Worm (Caenorhabditis elegans) whole organism, young adult: ENCODE results near the gene unc-22.

Source experiments
- F33H1.4 ChIP-seq: fragments of 200-800 bp; sonication (Bioruptor generic); IDR thresholded peaks from 2 replicates; pipeline ENCODE4 v1.3.6; 2022; ENCODE audit warnings: missing genetic modification reagents, missing genetic modification characterization, missing compliant biosample characterization
- F57A8.1 ChIP-seq: fragments of 200-800 bp; sonication (Bioruptor generic); optimal IDR thresholded peaks from 2 replicates; lab custom pipeline; 2018; ENCODE audit warnings: mild to moderate bottlenecking, missing genetic modification characterization, moderate library complexity, missing compliant biosample characterization
- F57C9.4 ChIP-seq: sonication (generic microtip); optimal IDR thresholded peaks from 2 replicates; lab custom pipeline; 2017; ENCODE audit warnings: mild to moderate bottlenecking, missing genetic modification characterization, missing compliant biosample characterization
- T26A5.8 ChIP-seq: sonication (generic microtip); optimal IDR thresholded peaks from 2 replicates; lab custom pipeline; 2016; ENCODE audit warnings: missing genetic modification characterization, missing compliant biosample characterization
- Y53F4B.3 ChIP-seq: fragments of 200-800 bp; sonication (Bioruptor generic); IDR thresholded peaks from 2 replicates; pipeline ENCODE4 v1.3.6; 2022; ENCODE audit warnings: missing genetic modification reagents, missing genetic modification characterization, missing compliant biosample characterization
- Y95B8A.8 ChIP-seq: fragments of 200-800 bp; sonication (Bioruptor generic); IDR thresholded peaks from 2 replicates; pipeline ENCODE4 v1.3.6; 2022; ENCODE audit warnings: missing genetic modification reagents, missing genetic modification characterization, missing compliant biosample characterization
- ZK185.1 ChIP-seq: sonication (generic microtip); optimal IDR thresholded peaks from 2 replicates; lab custom pipeline; 2016; ENCODE audit warnings: mild to moderate bottlenecking, missing genetic modification characterization, missing compliant biosample characterization; ENCODE audit not compliant: poor library complexity, severe bottlenecking
- aptf-2 ChIP-seq: fragments of 200-800 bp; sonication (Bioruptor generic); conservative IDR thresholded peaks from 2 replicates; pipeline ENCODE4 v1.3.6; 2022; ENCODE audit warnings: missing genetic modification reagents, missing genetic modification characterization, missing compliant biosample characterization
- atf-7 ChIP-seq: sonication (generic microtip); optimal IDR thresholded peaks from 2 replicates; lab custom pipeline; 2017; ENCODE audit warnings: mild to moderate bottlenecking, missing genetic modification characterization, missing compliant biosample characterization
- athp-1 ChIP-seq: sonication (generic microtip); optimal IDR thresholded peaks from 2 replicates; lab custom pipeline; 2017; ENCODE audit warnings: mild to moderate bottlenecking, missing genetic modification characterization, missing compliant biosample characterization
- attf-3 ChIP-seq: fragments of 200-800 bp; sonication (Bioruptor generic); conservative IDR thresholded peaks from 2 replicates; pipeline ENCODE4 v1.3.6; 2022; ENCODE audit warnings: missing genetic modification reagents, missing genetic modification characterization, missing compliant biosample characterization
- bed-1 ChIP-seq: fragments of 200-800 bp; sonication (Bioruptor generic); IDR thresholded peaks from 2 replicates; pipeline ENCODE4 v1.3.6; 2022; ENCODE audit warnings: missing genetic modification reagents, missing genetic modification characterization, missing compliant biosample characterization
- dox-1 ChIP-seq: fragments of 200-800 bp; sonication (Bioruptor generic); IDR thresholded peaks from 2 replicates; pipeline ENCODE4 v1.3.6; 2022; ENCODE audit warnings: missing genetic modification reagents, missing genetic modification characterization, missing compliant biosample characterization
- dpff-1 ChIP-seq: sonication (generic microtip); optimal IDR thresholded peaks from 2 replicates; lab custom pipeline; 2017; ENCODE audit warnings: mild to moderate bottlenecking, missing genetic modification characterization, missing compliant biosample characterization
- dpl-1 ChIP-seq: fragments of 150-350 bp; optimal IDR thresholded peaks from 2 replicates; lab custom pipeline; 2014; ENCODE audit warnings: missing biosample characterization, missing genetic modification reagents, missing genetic modification characterization
- efl-1 ChIP-seq: fragments of 150-350 bp; optimal IDR thresholded peaks from 2 replicates; lab custom pipeline; 2014; ENCODE audit warnings: missing biosample characterization, missing genetic modification reagents, missing genetic modification characterization
- fkh-3 ChIP-seq: sonication (generic microtip); optimal IDR thresholded peaks from 2 replicates; lab custom pipeline; 2016; ENCODE audit warnings: mild to moderate bottlenecking, missing genetic modification characterization, missing compliant biosample characterization
- gei-17 ChIP-seq: fragments of 200-800 bp; sonication (Bioruptor generic); optimal IDR thresholded peaks from 2 replicates; lab custom pipeline; 2018; ENCODE audit warnings: mild to moderate bottlenecking, missing genetic modification characterization, missing compliant biosample characterization
- hlh-26 ChIP-seq: fragments of 200-800 bp; sonication (Bioruptor generic); conservative IDR thresholded peaks from 2 replicates; pipeline ENCODE4 v1.3.6; 2022; ENCODE audit warnings: missing genetic modification reagents, missing genetic modification characterization, missing compliant biosample characterization
- hmg-1.2 ChIP-seq: fragments of 200-800 bp; sonication (Bioruptor generic); IDR thresholded peaks from 2 replicates; pipeline ENCODE4 v1.3.6; 2022; ENCODE audit warnings: missing genetic modification reagents, missing genetic modification characterization, missing compliant biosample characterization
- hsf-1 ChIP-seq: fragments of 200-800 bp; sonication (Bioruptor generic); IDR thresholded peaks from 2 replicates; pipeline ENCODE4 v1.3.6; 2022; ENCODE audit warnings: missing genetic modification reagents, missing genetic modification characterization, missing compliant biosample characterization
- lin-26 ChIP-seq: fragments of 200-800 bp; sonication (Bioruptor generic); IDR thresholded peaks from 2 replicates; pipeline ENCODE4 v1.3.6; 2022; ENCODE audit warnings: missing genetic modification reagents, missing genetic modification characterization, missing compliant biosample characterization
- lin-40 ChIP-seq: sonication (generic microtip); optimal IDR thresholded peaks from 2 replicates; lab custom pipeline; 2016; ENCODE audit warnings: missing genetic modification characterization, mild to moderate bottlenecking, missing compliant biosample characterization, missing genotype, missing genetic modification reagents
- lin-54 ChIP-seq: fragments of 200-800 bp; sonication (Bioruptor generic); optimal IDR thresholded peaks from 2 replicates; lab custom pipeline; 2018; ENCODE audit warnings: mild to moderate bottlenecking, missing genetic modification characterization, missing compliant biosample characterization
- lir-1 ChIP-seq: fragments of 200-800 bp; sonication (Bioruptor generic); conservative IDR thresholded peaks from 2 replicates; pipeline ENCODE4 v1.3.6; 2022; ENCODE audit warnings: missing genetic modification reagents, missing genetic modification characterization, missing compliant biosample characterization
- madf-3 ChIP-seq: fragments of 200-800 bp; sonication (Bioruptor generic); IDR thresholded peaks from 2 replicates; pipeline ENCODE4 v1.3.6; 2022; ENCODE audit warnings: missing genetic modification reagents, missing genetic modification characterization, missing compliant biosample characterization
- madf-6 ChIP-seq: fragments of 200-800 bp; sonication (Bioruptor generic); IDR thresholded peaks from 2 replicates; pipeline ENCODE4 v1.3.6; 2022; ENCODE audit warnings: missing genetic modification reagents, missing genetic modification characterization, missing compliant biosample characterization
- mcd-1 ChIP-seq: fragments of 200-800 bp; sonication (Bioruptor generic); IDR thresholded peaks from 2 replicates; pipeline ENCODE4 v1.3.6; 2022; ENCODE audit warnings: missing genetic modification reagents, missing genetic modification characterization, missing compliant biosample characterization
- mxl-1 ChIP-seq: sonication (generic microtip); optimal IDR thresholded peaks from 2 replicates; lab custom pipeline; 2016; ENCODE audit warnings: missing genetic modification characterization, missing compliant biosample characterization
- nhr-179 ChIP-seq: sonication (generic microtip); optimal IDR thresholded peaks from 2 replicates; lab custom pipeline; 2016; ENCODE audit warnings: mild to moderate bottlenecking, missing genetic modification characterization, missing compliant biosample characterization
- nhr-90 ChIP-seq: sonication (generic microtip); optimal IDR thresholded peaks from 2 replicates; lab custom pipeline; 2016; ENCODE audit warnings: missing genotype, mild to moderate bottlenecking, missing genetic modification characterization, missing compliant biosample characterization
- pbrm-1 ChIP-seq: fragments of 200-800 bp; sonication (Bioruptor generic); IDR thresholded peaks from 2 replicates; pipeline ENCODE4 v1.3.6; 2022; ENCODE audit warnings: missing genetic modification reagents, missing genetic modification characterization, missing compliant biosample characterization
- pha-4 ChIP-seq: fragments of 150-350 bp; sonication (generic microtip); optimal IDR thresholded peaks from 2 replicates; lab custom pipeline; 2014; ENCODE audit warnings: missing biosample characterization, missing genetic modification reagents, missing genetic modification characterization
- rcor-1 ChIP-seq: fragments of 200-800 bp; sonication (Bioruptor generic); IDR thresholded peaks from 2 replicates; pipeline ENCODE4 v1.3.6; 2022; ENCODE audit warnings: missing genetic modification reagents, missing genetic modification characterization, missing compliant biosample characterization
- rec-8 ChIP-seq, 2 experiments: sonication (generic microtip); optimal IDR thresholded peaks; 2 replicates each; lab custom pipeline; 2016; ENCODE audit warnings: mild to moderate bottlenecking in 2 of 2, missing genetic modification characterization in 2 of 2, missing genetic modification reagents in 2 of 2, missing genotype in 2 of 2, missing biosample characterization in 1 of 2, missing compliant biosample characterization in 1 of 2, moderate library complexity in 1 of 2
- snpc-1.3 ChIP-seq: sonication (generic microtip); optimal IDR thresholded peaks from 2 replicates; lab custom pipeline; 2017; ENCODE audit warnings: missing genetic modification characterization, mild to moderate bottlenecking, missing compliant biosample characterization, antibody characterized with exemption, moderate library complexity, missing genotype, missing genetic modification reagents; ENCODE audit not compliant: insufficient read depth
- snpc-4 ChIP-seq, 5 experiments: fragments of 150-350 bp in 1 of 5; sonication (generic microtip) in 4 of 5; optimal IDR thresholded peaks; 2 replicates each; lab custom pipeline; 2014 to 2018; ENCODE audit warnings: missing genetic modification characterization in 5 of 5, missing biosample characterization in 3 of 5, antibody characterized with exemption in 2 of 5, mild to moderate bottlenecking in 2 of 5, missing compliant biosample characterization in 2 of 5, missing genotype in 2 of 5, moderate library complexity in 2 of 5, missing genetic modification reagents in 1 of 5
- somi-1 ChIP-seq: fragments of 200-800 bp; sonication (Bioruptor generic); optimal IDR thresholded peaks from 2 replicates; lab custom pipeline; 2018; ENCODE audit warnings: mild to moderate bottlenecking, missing genetic modification characterization, missing compliant biosample characterization
- tbp1 ChIP-seq: fragments of 200-800 bp; sonication (Bioruptor generic); optimal IDR thresholded peaks from 2 replicates; lab custom pipeline; 2018; ENCODE audit warnings: mild to moderate bottlenecking, missing genetic modification characterization, missing compliant biosample characterization
- ztf-25 ChIP-seq: fragments of 200-800 bp; sonication (Bioruptor generic); IDR thresholded peaks from 2 replicates; pipeline ENCODE4 v1.3.6; 2022; ENCODE audit warnings: missing genetic modification reagents, missing genetic modification characterization, missing compliant biosample characterization
- ztf-26 ChIP-seq: sonication (generic microtip); optimal IDR thresholded peaks from 2 replicates; lab custom pipeline; 2017; ENCODE audit warnings: missing genetic modification characterization, missing compliant biosample characterization
- ztf-28 ChIP-seq: fragments of 200-800 bp; sonication (Bioruptor generic); IDR thresholded peaks from 2 replicates; pipeline ENCODE4 v1.3.6; 2022; ENCODE audit warnings: missing genetic modification reagents, missing genetic modification characterization, missing compliant biosample characterization

unc-22 gene

ce11 chrIV:12032383-12032782 lies 21.6 kb upstream of the unc-22 start (continued):
- TF ChIP-seq madf-6 (no peak), F57C9.4 (no peak), mxl-1 (tag; lab: Kevin White, UChicago) (no peak), attf-3 (no peak), pbrm-1 (GFP tag; lab: Robert Waterston, UW) (peak; percentile 59), nhr-179 (tag; lab: Kevin White, UChicago) (no peak), pha-4 (tag; lab: Kevin White, UChicago) (no peak), bed-1 (GFP tag; lab: Robert Waterston, UW) (no peak), Y95B8A.8 (GFP tag; lab: Robert Waterston, UW) (peak; percentile 48; the same call in 1 of the 2 replicates), hlh-26 (GFP tag; lab: Robert Waterston, UW) (no peak), F33H1.4 (GFP tag; lab: Robert Waterston, UW) (no peak), T26A5.8 (tag; lab: Kevin White, UChicago) (no peak), lir-1 (GFP tag; lab: Robert Waterston, UW) (no peak; the same call in 1 of the 2 replicates), snpc-4 (GFP tag; optimal IDR thresholded peaks at IDR 0.05; lab: Kevin White, UChicago) (no peak), snpc-4 (tag; optimal IDR thresholded peaks at IDR 0.05; lab: Kevin White, UChicago) (peak in 2 of 4 experiments; percentile 50 to 58), ztf-28 (GFP tag; lab: Robert Waterston, UW) (no peak), Y53F4B.3 (no peak), ztf-25 (GFP tag; lab: Robert Waterston, UW) (no peak), snpc-1.3 (no peak), aptf-2 (GFP tag; lab: Robert Waterston, UW) (no peak), hmg-1.2 (GFP tag; lab: Robert Waterston, UW) (peak; percentile 96), lin-26 (GFP tag; lab: Robert Waterston, UW) (no peak), fkh-3 (peak; percentile 52), gei-17 (GFP tag; lab: Kevin White, UChicago) (peak; percentile 74), tbp1 (GFP tag; lab: Kevin White, UChicago) (peak; percentile 62), dpff-1 (tag; lab: Kevin White, UChicago) (no peak), dox-1 (GFP tag; lab: Robert Waterston, UW) (peak; percentile 86), ztf-26 (peak; percentile 72), mcd-1 (GFP tag; lab: Robert Waterston, UW) (peak; percentile 76), lin-40 (tag; lab: Kevin White, UChicago) (peak; percentile 91), somi-1 (peak; percentile 86), rcor-1 (GFP tag; lab: Robert Waterston, UW) (no peak), athp-1 (peak; percentile 84), ZK185.1 (peak; percentile 63), F57A8.1 (GFP tag; lab: Kevin White, UChicago) (no peak), madf-3 (no peak), efl-1 (no peak), atf-7 (tag; lab: Kevin White, UChicago) (peak; percentile 98), rec-8 (tag; optimal IDR thresholded peaks at IDR 0.05; lab: Kevin White, UChicago) (no peak), lin-54 (peak; percentile 70), hsf-1 (GFP tag; lab: Robert Waterston, UW) (peak; percentile 92), nhr-90 (peak; percentile 71), dpl-1 (no peak)
